Fruit fly (Drosophila melanogaster): ENCODE results near the gene CG42714.

CG42714 gene

DNA sequence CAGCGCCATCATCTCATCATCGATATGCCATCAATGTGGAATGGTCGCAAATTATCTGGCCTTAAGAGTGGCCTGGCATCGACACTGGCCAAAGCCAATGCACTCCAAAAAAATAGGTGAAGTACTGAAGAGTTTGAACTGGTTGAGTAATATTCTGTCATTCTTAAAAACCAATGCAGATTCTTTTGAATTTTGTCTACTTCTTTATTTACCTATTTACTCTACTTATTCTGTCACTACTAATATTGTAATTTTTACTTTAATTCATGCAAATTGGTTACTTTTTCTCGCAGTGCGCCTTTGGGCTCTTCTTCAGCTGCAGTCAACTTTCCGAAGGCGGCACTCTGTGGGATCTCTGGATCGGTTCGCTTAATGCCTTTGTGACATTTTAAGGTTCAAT is 35.1 kb upstream of the CG42714 start (continued):
- TF ChIP-seq Mes4 (GFP tag; optimal IDR thresholded peaks at IDR 0.05), result no peak
- TF ChIP-seq ERR (GFP tag; optimal IDR thresholded peaks at IDR 0.05), result no peak
- TF ChIP-seq ttk (GFP tag; IDR thresholded peaks at IDR 0.05), result no peak
- no peak for TF ChIP-seq pros (GFP tag; optimal IDR thresholded peaks at IDR 0.05)
- no peak for TF ChIP-seq Meics (GFP tag; optimal IDR thresholded peaks at IDR 0.05)
- peak; percentile 3 for TF ChIP-seq CG4424 (GFP tag; optimal IDR thresholded peaks at IDR 0.05)
- TF ChIP-seq CG33213 (GFP tag; optimal IDR thresholded peaks at IDR 0.05), result no peak
- no peak for TF ChIP-seq CG6689 (GFP tag; IDR thresholded peaks at IDR 0.05)
- TF ChIP-seq Max (GFP tag; optimal IDR thresholded peaks at IDR 0.05), result no peak
- TF ChIP-seq inv (GFP tag; IDR thresholded peaks at IDR 0.05; ENCODE audit: partially characterized antibody), result no peak
- TF ChIP-seq nmo (GFP tag; optimal IDR thresholded peaks at IDR 0.05), result no peak
- no peak for TF ChIP-seq gsb-n (tag; optimal IDR thresholded peaks at IDR 0.05)
- TF ChIP-seq CG17385 (GFP tag; optimal IDR thresholded peaks at IDR 0.05), result no peak
- no peak for TF ChIP-seq run (tag; optimal IDR thresholded peaks at IDR 0.05)
- TF ChIP-seq CG12744 (GFP tag; optimal IDR thresholded peaks at IDR 0.05), result no peak
- TF ChIP-seq gsb (GFP tag; IDR thresholded peaks at IDR 0.05), result no peak
- no peak for TF ChIP-seq grau (tag; optimal IDR thresholded peaks at IDR 0.05)
- TF ChIP-seq Sox102F (GFP tag; optimal IDR thresholded peaks at IDR 0.05), result peak; percentile 40
- TF ChIP-seq CG6854 (GFP tag; optimal IDR thresholded peaks at IDR 0.05), result no peak
- TF ChIP-seq CG10565 (GFP tag; optimal IDR thresholded peaks at IDR 0.05), result no peak
- TF ChIP-seq HmgZ (tag; optimal IDR thresholded peaks at IDR 0.05), result no peak
- no peak for TF ChIP-seq CG18011 (GFP tag; optimal IDR thresholded peaks at IDR 0.05)
- TF ChIP-seq CG6683 (GFP tag; optimal IDR thresholded peaks at IDR 0.05), result no peak
- TF ChIP-seq salm (tag; optimal IDR thresholded peaks at IDR 0.05), result no peak
- no peak for TF ChIP-seq knrl (GFP tag; IDR thresholded peaks at IDR 0.05; ENCODE audit: partially characterized antibody)
- no peak for TF ChIP-seq CG11695 (GFP tag; IDR thresholded peaks at IDR 0.05)
- TF ChIP-seq row (GFP tag; IDR thresholded peaks at IDR 0.05), result peak; percentile 11; the same call in 1 of the 3 replicates
- no peak for TF ChIP-seq ro (GFP tag; IDR thresholded peaks at IDR 0.05)
- TF ChIP-seq CG7987 (GFP tag; optimal IDR thresholded peaks at IDR 0.05), result no peak
- TF ChIP-seq CG31441 (GFP tag; IDR thresholded peaks at IDR 0.05), result 0 out of 2 replicates have a peak, but pooled peaks have one; percentile 34
- TF ChIP-seq ash1 (GFP tag; optimal IDR thresholded peaks at IDR 0.05), result no peak
- TF ChIP-seq esg (GFP tag; conservative IDR thresholded peaks at IDR 0.05), result no peak
- no peak for TF ChIP-seq Spps (tag; optimal IDR thresholded peaks at IDR 0.05)
- TF ChIP-seq CG11560 (tag; IDR thresholded peaks at IDR 0.05), result no peak
- no peak for TF ChIP-seq sima (GFP tag; optimal IDR thresholded peaks at IDR 0.05)
- TF ChIP-seq phol (tag; optimal IDR thresholded peaks at IDR 0.05), result peak; percentile 10
- TF ChIP-seq CG10366 (GFP tag; IDR thresholded peaks at IDR 0.05), result 0 out of 2 replicates have a peak, but pooled peaks have one; percentile 9
- TF ChIP-seq CG4404 (GFP tag; IDR thresholded peaks at IDR 0.05), result no peak
- TF ChIP-seq Fer3 (tag; optimal IDR thresholded peaks at IDR 0.05), result no peak
- no peak for TF ChIP-seq CG3995 (GFP tag; optimal IDR thresholded peaks at IDR 0.05)
- TF ChIP-seq CG18476 (GFP tag; optimal IDR thresholded peaks at IDR 0.05), result no peak
- no peak for TF ChIP-seq CG4820 (GFP tag; optimal IDR thresholded peaks at IDR 0.05)
- TF ChIP-seq gem (tag; optimal IDR thresholded peaks at IDR 0.05), result peak; percentile 33
- TF ChIP-seq CrebB (tag; optimal IDR thresholded peaks at IDR 0.05), result no peak
- TF ChIP-seq B-H1 (GFP tag; IDR thresholded peaks at IDR 0.05), result no peak
- no peak for TF ChIP-seq CG11696 (GFP tag; IDR thresholded peaks at IDR 0.05)
- TF ChIP-seq CG6791 (GFP tag; IDR thresholded peaks at IDR 0.05; ENCODE audit: partially characterized antibody), result no peak
- TF ChIP-seq CG7963 (GFP tag; IDR thresholded peaks at IDR 0.05; ENCODE audit: partially characterized antibody), result no peak
- no peak for TF ChIP-seq sr (GFP tag; IDR thresholded peaks at IDR 0.05)
- no peak for TF ChIP-seq Awh (GFP tag; IDR thresholded peaks at IDR 0.05)
- peak; percentile 32 for TF ChIP-seq CG11504 (tag; optimal IDR thresholded peaks at IDR 0.05)
- no peak for TF ChIP-seq Scr (GFP tag; IDR thresholded peaks at IDR 0.05; ENCODE audit: partially characterized antibody)
